Fruit fly (Drosophila melanogaster) whole organism, embryonic: ENCODE results near the gene CG10063.

Source experiments
- Atf-2 ChIP-seq: fragments of 200-800 bp; sonication (Bioruptor generic); optimal IDR thresholded peaks from 2 replicates; lab custom pipeline; 2016; ENCODE audit warnings: missing biosample characterization, missing genetic modification characterization
- B-H1 ChIP-seq: fragments of 200-800 bp; sonication (Bioruptor generic); IDR thresholded peaks from 3 replicates; pipeline ENCODE4 v1.3.6; 2022; ENCODE audit warnings: missing biosample characterization, missing genetic modification characterization
- CG10543 ChIP-seq: fragments of 200-800 bp; sonication (Bioruptor generic); optimal IDR thresholded peaks from 3 replicates; lab custom pipeline; 2017; ENCODE audit warnings: missing biosample characterization, mild to moderate bottlenecking, missing genetic modification characterization, moderate library complexity
- CG10654 ChIP-seq: fragments of 200-800 bp; sonication (Bioruptor generic); optimal IDR thresholded peaks from 2 replicates; lab custom pipeline; 2016; ENCODE audit warnings: missing biosample characterization, missing genetic modification characterization
- CG11398 ChIP-seq: fragments of 200-800 bp; sonication (Bioruptor generic); optimal IDR thresholded peaks from 2 replicates; lab custom pipeline; 2016; ENCODE audit warnings: missing biosample characterization, missing genetic modification characterization
- CG11560 ChIP-seq: fragments of 200-800 bp; sonication (Bioruptor generic); IDR thresholded peaks from 3 replicates; pipeline ENCODE4 v1.3.6; 2022; ENCODE audit warnings: missing biosample characterization, missing genetic modification characterization
- CG12104 ChIP-seq: fragments of 200-800 bp; sonication (Bioruptor generic); optimal IDR thresholded peaks from 3 replicates; lab custom pipeline; 2016; ENCODE audit warnings: missing biosample characterization, missing genetic modification characterization
- CG12769 ChIP-seq: fragments of 200-800 bp; sonication (Bioruptor generic); optimal IDR thresholded peaks from 2 replicates; lab custom pipeline; 2019; ENCODE audit warnings: missing biosample characterization, mild to moderate bottlenecking, missing genetic modification characterization, moderate library complexity
- CG13296 ChIP-seq: fragments of 200-800 bp; sonication (Bioruptor generic); optimal IDR thresholded peaks from 3 replicates; lab custom pipeline; 2018; ENCODE audit warnings: missing biosample characterization, mild to moderate bottlenecking, missing genetic modification characterization
- CG14014 ChIP-seq: fragments of 200-800 bp; sonication (Bioruptor generic); IDR thresholded peaks from 2 replicates; pipeline ENCODE4 v1.3.6; 2022; ENCODE audit warnings: missing biosample characterization, missing genetic modification characterization
- CG14860 ChIP-seq: fragments of 200-800 bp; sonication (Bioruptor generic); IDR thresholded peaks from 3 replicates; pipeline ENCODE4 v1.3.6; 2022; ENCODE audit warnings: missing biosample characterization, missing genetic modification characterization; ENCODE audit not compliant: partially characterized antibody
- CG15479 ChIP-seq: fragments of 200-800 bp; sonication (Bioruptor generic); optimal IDR thresholded peaks from 3 replicates; lab custom pipeline; 2019; ENCODE audit warnings: missing biosample characterization, mild to moderate bottlenecking, missing genetic modification characterization, moderate library complexity
- CG15514 ChIP-seq: fragments of 200-800 bp; sonication (Bioruptor generic); optimal IDR thresholded peaks from 3 replicates; lab custom pipeline; 2017; ENCODE audit warnings: missing biosample characterization, missing genetic modification characterization, mild to moderate bottlenecking, moderate library complexity, missing genetic modification reagents
- CG15601 ChIP-seq: fragments of 200-800 bp; sonication (Bioruptor generic); optimal IDR thresholded peaks from 3 replicates; lab custom pipeline; 2019; ENCODE audit warnings: missing biosample characterization, mild to moderate bottlenecking, missing genetic modification characterization, moderate library complexity
- CG2120 ChIP-seq: fragments of 200-800 bp; sonication (Bioruptor generic); optimal IDR thresholded peaks from 3 replicates; lab custom pipeline; 2016; ENCODE audit warnings: missing biosample characterization, missing genetic modification characterization
- CG2202 ChIP-seq: fragments of 200-800 bp; sonication (Bioruptor generic); optimal IDR thresholded peaks from 2 replicates; lab custom pipeline; 2018; ENCODE audit warnings: missing biosample characterization, mild to moderate bottlenecking, missing genetic modification characterization
- CG30403 ChIP-seq: fragments of 200-800 bp; sonication (Bioruptor generic); optimal IDR thresholded peaks from 3 replicates; lab custom pipeline; 2016; ENCODE audit warnings: missing biosample characterization, missing genetic modification characterization
- CG3847 ChIP-seq: fragments of 200-800 bp; sonication (Bioruptor generic); IDR thresholded peaks from 2 replicates; pipeline ENCODE4 v1.3.6; 2022; ENCODE audit warnings: missing biosample characterization, missing genetic modification characterization
- CG6689 ChIP-seq: fragments of 200-800 bp; sonication (Bioruptor generic); IDR thresholded peaks from 2 replicates; pipeline ENCODE4 v1.3.6; 2022; ENCODE audit warnings: missing biosample characterization, missing genetic modification characterization
- CG6765 ChIP-seq: fragments of 200-800 bp; sonication (Bioruptor generic); optimal IDR thresholded peaks from 3 replicates; lab custom pipeline; 2017; ENCODE audit warnings: missing biosample characterization, mild to moderate bottlenecking, missing genetic modification characterization
- CG7987 ChIP-seq: fragments of 200-800 bp; sonication (Bioruptor generic); optimal IDR thresholded peaks from 2 replicates; lab custom pipeline; 2018; ENCODE audit warnings: missing biosample characterization, mild to moderate bottlenecking, missing genetic modification characterization, moderate library complexity
- CG9609 ChIP-seq: fragments of 200-800 bp; sonication (Bioruptor generic); optimal IDR thresholded peaks from 3 replicates; lab custom pipeline; 2016; ENCODE audit warnings: missing biosample characterization, missing genetic modification characterization
- CHES-1-like ChIP-seq: fragments of 200-800 bp; sonication (Bioruptor generic); optimal IDR thresholded peaks from 2 replicates; lab custom pipeline; 2016; ENCODE audit warnings: missing biosample characterization, missing genetic modification characterization
- Deaf1 ChIP-seq: fragments of 200-800 bp; optimal IDR thresholded peaks from 3 replicates; lab custom pipeline; 2019; ENCODE audit warnings: missing biosample characterization, mild to moderate bottlenecking, missing genetic modification characterization, moderate library complexity
- ERR ChIP-seq: fragments of 200-800 bp; sonication (Bioruptor generic); optimal IDR thresholded peaks from 2 replicates; lab custom pipeline; 2016; ENCODE audit warnings: missing biosample characterization, missing genetic modification characterization
- HLHmδ ChIP-seq: fragments of 200-800 bp; sonication (Bioruptor generic); optimal IDR thresholded peaks from 2 replicates; lab custom pipeline; 2018; ENCODE audit warnings: missing biosample characterization, mild to moderate bottlenecking, missing genetic modification characterization, moderate library complexity
- HmgZ ChIP-seq: fragments of 200-800 bp; sonication (Bioruptor generic); optimal IDR thresholded peaks from 2 replicates; lab custom pipeline; 2018; ENCODE audit warnings: missing biosample characterization, mild to moderate bottlenecking, missing genetic modification characterization
- Hmr ChIP-seq: fragments of 200-800 bp; sonication (Bioruptor generic); optimal IDR thresholded peaks from 3 replicates; lab custom pipeline; 2017; ENCODE audit warnings: mild to moderate bottlenecking, missing biosample characterization, missing genetic modification reagents, missing genetic modification characterization
- Hmx ChIP-seq: fragments of 200-800 bp; sonication (Bioruptor generic); optimal IDR thresholded peaks from 2 replicates; lab custom pipeline; 2016; ENCODE audit warnings: missing biosample characterization, missing genetic modification characterization
- Hr39 ChIP-seq: fragments of >200 bp; optimal IDR thresholded peaks from 2 replicates; lab custom pipeline; 2017
- Hsf ChIP-seq: fragments of 200-800 bp; sonication (Bioruptor generic); optimal IDR thresholded peaks from 3 replicates; lab custom pipeline; 2016; ENCODE audit warnings: missing biosample characterization, missing genetic modification characterization
- Lim3 ChIP-seq: fragments of 200-800 bp; sonication (Bioruptor generic); IDR thresholded peaks from 2 replicates; pipeline ENCODE4 v1.3.6; 2022; ENCODE audit warnings: missing biosample characterization, missing genetic modification characterization
- Myb ChIP-seq: fragments of 200-800 bp; sonication (Bioruptor generic); optimal IDR thresholded peaks from 2 replicates; lab custom pipeline; 2016; ENCODE audit warnings: missing biosample characterization, missing genetic modification characterization
- Neu2 ChIP-seq: fragments of 200-800 bp; sonication (Bioruptor generic); optimal IDR thresholded peaks from 3 replicates; lab custom pipeline; 2016; ENCODE audit warnings: missing biosample characterization, missing genetic modification characterization, borderline replicate concordance
- PHDP ChIP-seq: fragments of 200-800 bp; sonication (Bioruptor generic); optimal IDR thresholded peaks from 3 replicates; lab custom pipeline; 2018; ENCODE audit warnings: missing biosample characterization, mild to moderate bottlenecking, missing genetic modification characterization, moderate library complexity
- Sox102F ChIP-seq: fragments of 200-800 bp; sonication (Bioruptor generic); optimal IDR thresholded peaks from 2 replicates; lab custom pipeline; 2018; ENCODE audit warnings: missing biosample characterization, mild to moderate bottlenecking, missing genetic modification characterization, moderate library complexity
- Xrp1 ChIP-seq: fragments of 200-800 bp; sonication (Bioruptor generic); IDR thresholded peaks from 2 replicates; pipeline ENCODE4 v1.3.6; 2022; ENCODE audit warnings: missing biosample characterization, missing genetic modification characterization
- cato ChIP-seq: fragments of 200-800 bp; sonication (Bioruptor generic); optimal IDR thresholded peaks from 2 replicates; lab custom pipeline; 2016; ENCODE audit warnings: missing biosample characterization, missing genetic modification characterization, borderline replicate concordance
- chm ChIP-seq: fragments of 200-800 bp; sonication (Bioruptor generic); IDR thresholded peaks from 2 replicates; pipeline ENCODE4 v1.3.6; 2022; ENCODE audit warnings: missing biosample characterization, missing genetic modification characterization
- dysf ChIP-seq: fragments of 200-800 bp; sonication (Bioruptor generic); IDR thresholded peaks from 3 replicates; pipeline ENCODE4 v1.3.6; 2022; ENCODE audit warnings: missing biosample characterization, missing genetic modification characterization
- hb ChIP-seq: fragments of 200-800 bp; sonication (Bioruptor generic); IDR thresholded peaks from 3 replicates; pipeline ENCODE4 v1.3.6; 2022; ENCODE audit warnings: missing biosample characterization, missing genetic modification characterization; ENCODE audit not compliant: partially characterized antibody
- lab ChIP-seq: fragments of 200-800 bp; sonication (Bioruptor generic); optimal IDR thresholded peaks from 3 replicates; lab custom pipeline; 2017; ENCODE audit warnings: missing biosample characterization, missing genetic modification characterization, mild to moderate bottlenecking, moderate library complexity, missing genetic modification reagents
- mirr ChIP-seq: fragments of 200-800 bp; sonication (Bioruptor generic); optimal IDR thresholded peaks from 3 replicates; lab custom pipeline; 2018; ENCODE audit warnings: missing biosample characterization, mild to moderate bottlenecking, missing genetic modification characterization
- mld ChIP-seq: fragments of 200-800 bp; sonication (Bioruptor generic); IDR thresholded peaks from 3 replicates; pipeline ENCODE4 v1.3.6; 2022; ENCODE audit warnings: missing biosample characterization, missing genetic modification characterization; ENCODE audit not compliant: partially characterized antibody
- nerfin-2 ChIP-seq: fragments of 200-800 bp; sonication (Bioruptor generic); IDR thresholded peaks from 2 replicates; pipeline ENCODE4 v1.3.6; 2022; ENCODE audit warnings: missing biosample characterization, missing genetic modification characterization; ENCODE audit not compliant: partially characterized antibody
- pros ChIP-seq: fragments of 200-800 bp; sonication (Bioruptor generic); optimal IDR thresholded peaks from 3 replicates; lab custom pipeline; 2019; ENCODE audit warnings: missing biosample characterization, mild to moderate bottlenecking, missing genetic modification characterization, moderate library complexity
- psq ChIP-seq: fragments of 200-800 bp; sonication (Bioruptor generic); optimal IDR thresholded peaks from 2 replicates; lab custom pipeline; 2017; ENCODE audit warnings: missing biosample characterization, missing genetic modification characterization
- salm ChIP-seq: fragments of 200-800 bp; sonication (Bioruptor generic); optimal IDR thresholded peaks from 2 replicates; lab custom pipeline; 2018; ENCODE audit warnings: missing biosample characterization, mild to moderate bottlenecking, missing genetic modification characterization
- sens ChIP-seq: fragments of 200-800 bp; sonication (Bioruptor generic); peaks from one replicate; lab custom pipeline; 2016; ENCODE audit warnings: missing biosample characterization, missing genetic modification characterization
- wek ChIP-seq: fragments of 200-800 bp; sonication (Bioruptor generic); optimal IDR thresholded peaks from 3 replicates; lab custom pipeline; 2018; ENCODE audit warnings: missing biosample characterization, mild to moderate bottlenecking, missing genetic modification characterization, moderate library complexity
- zen ChIP-seq: fragments of 200-800 bp; sonication (Bioruptor generic); optimal IDR thresholded peaks from 3 replicates; lab custom pipeline; 2018; ENCODE audit warnings: missing biosample characterization, mild to moderate bottlenecking, missing genetic modification characterization, moderate library complexity
- zf30C ChIP-seq: fragments of 200-800 bp; sonication (Bioruptor generic); optimal IDR thresholded peaks from 3 replicates; lab custom pipeline; 2018; ENCODE audit warnings: missing biosample characterization, mild to moderate bottlenecking, missing genetic modification characterization

Gene CG10063

dm6 chr3L:6999993-7000392 is 27.7 kb upstream of the CG10063 start (continued):
- TF ChIP-seq CG11398 (GFP tag; lab: Kevin White, UChicago) (no peak), CG13296 (GFP tag; lab: Kevin White, UChicago) (peak; percentile 14), CG11560 (tag; lab: Robert Waterston, UW) (no peak), Lim3 (GFP tag; lab: Robert Waterston, UW) (no peak), CG12769 (peak; percentile 27), wek (GFP tag; lab: Kevin White, UChicago) (peak; percentile 17), Hsf (GFP tag; lab: Kevin White, UChicago) (no peak), CG7987 (no peak), CG15479 (GFP tag; lab: Kevin White, UChicago) (no peak), CG15601 (tag; lab: Kevin White, UChicago) (no peak), ERR (GFP tag; lab: Kevin White, UChicago) (no peak), CG6765 (GFP tag; lab: Kevin White, UChicago) (no peak), cato (GFP tag; lab: Kevin White, UChicago) (no peak), CG14860 (GFP tag; lab: Robert Waterston, UW) (no peak), chm (GFP tag; lab: Robert Waterston, UW) (no peak), Atf-2 (GFP tag; lab: Kevin White, UChicago) (no peak), zen (tag; lab: Kevin White, UChicago) (no peak), salm (no peak), hb (no peak), CG12104 (GFP tag; lab: Kevin White, UChicago) (no peak), B-H1 (GFP tag; lab: Robert Waterston, UW) (no peak), dysf (GFP tag; lab: Robert Waterston, UW) (no peak), pros (GFP tag; lab: Kevin White, UChicago) (no peak), CHES-1-like (GFP tag; lab: Kevin White, UChicago) (no peak), CG10543 (GFP tag; lab: Kevin White, UChicago) (no peak), Hmr (GFP tag; lab: Kevin White, UChicago) (no peak), PHDP (tag; lab: Kevin White, UChicago) (peak; percentile 31), lab (GFP tag; lab: Kevin White, UChicago) (peak; percentile 38), Hr39 (no peak), Deaf1 (tag; lab: Kevin White, UChicago) (no peak), Myb (GFP tag; lab: Kevin White, UChicago) (no peak), CG10654 (GFP tag; lab: Kevin White, UChicago) (no peak), HmgZ (tag; lab: Kevin White, UChicago) (no peak), CG2120 (no peak), Sox102F (GFP tag; lab: Kevin White, UChicago) (peak; percentile 12), Hmx (no peak), Neu2 (GFP tag; lab: Kevin White, UChicago) (no peak), CG3847 (GFP tag; lab: Robert Waterston, UW) (no peak), mirr (GFP tag; lab: Kevin White, UChicago) (no peak), CG6689 (GFP tag; lab: Robert Waterston, UW) (no peak), Xrp1 (GFP tag; lab: Robert Waterston, UW) (no peak), CG30403 (GFP tag; lab: Kevin White, UChicago) (no peak), CG15514 (no peak), CG2202 (no peak), nerfin-2 (GFP tag; lab: Robert Waterston, UW) (no peak), zf30C (GFP tag; lab: Kevin White, UChicago) (no peak), sens (GFP tag; lab: Kevin White, UChicago) (peak; percentile 54), CG14014 (GFP tag; lab: Robert Waterston, UW) (no peak), mld (GFP tag; lab: Robert Waterston, UW) (no peak), CG9609 (GFP tag; lab: Kevin White, UChicago) (no peak), psq (GFP tag; lab: Kevin White, UChicago) (no peak), HLHmδ (GFP tag; lab: Kevin White, UChicago) (no peak)
